Fruit fly (Drosophila melanogaster) whole organism, adult: ENCODE measurements around the gene CG42525.

ENCODE experiments used
- CG11617 ChIP-seq: fragments of 200-800 bp; sonication (Bioruptor generic); optimal IDR thresholded peaks from 2 replicates; lab custom pipeline; 2017; ENCODE audit warnings: mild to moderate bottlenecking, missing biosample characterization, missing genetic modification reagents, missing genetic modification characterization
- CG12768 ChIP-seq: fragments of 200-800 bp; sonication (Bioruptor generic); optimal IDR thresholded peaks from 2 replicates; lab custom pipeline; 2017; ENCODE audit warnings: missing biosample characterization, missing genetic modification characterization, mild to moderate bottlenecking, moderate library complexity, missing genetic modification reagents
- CG14711 ChIP-seq: fragments of 200-800 bp; sonication (Bioruptor generic); optimal IDR thresholded peaks from 2 replicates; lab custom pipeline; 2018; ENCODE audit warnings: missing biosample characterization, mild to moderate bottlenecking, missing genetic modification characterization, moderate library complexity
- CG1620 ChIP-seq: fragments of 200-800 bp; sonication (Bioruptor generic); optimal IDR thresholded peaks from 2 replicates; lab custom pipeline; 2016; ENCODE audit warnings: missing biosample characterization, missing genetic modification characterization
- CG5204 ChIP-seq: fragments of 200-800 bp; sonication (Bioruptor generic); optimal IDR thresholded peaks from 2 replicates; lab custom pipeline; 2016; ENCODE audit warnings: missing biosample characterization, missing genetic modification characterization
- CG7045 ChIP-seq: fragments of 200-800 bp; sonication (Bioruptor generic); optimal IDR thresholded peaks from 2 replicates; lab custom pipeline; 2017; ENCODE audit warnings: missing biosample characterization, mild to moderate bottlenecking, missing genetic modification characterization
- Clk ChIP-seq: fragments of 200-800 bp; sonication (Bioruptor generic); optimal IDR thresholded peaks from 2 replicates; lab custom pipeline; 2017; ENCODE audit warnings: missing biosample characterization, missing genetic modification characterization
- Hr96 ChIP-seq: fragments of 200-800 bp; sonication (Bioruptor generic); optimal IDR thresholded peaks from 2 replicates; lab custom pipeline; 2016; ENCODE audit warnings: missing biosample characterization, missing genetic modification characterization
- Mnt ChIP-seq: fragments of 200-800 bp; sonication (Bioruptor generic); optimal IDR thresholded peaks from 2 replicates; lab custom pipeline; 2016; ENCODE audit warnings: missing biosample characterization, mild to moderate bottlenecking, missing genetic modification characterization
- cnc ChIP-seq, 2 experiments: fragments of >200 bp; optimal IDR thresholded peaks; 2 replicates each; lab custom pipeline; 2017
- kay ChIP-seq: fragments of 200-800 bp; sonication (Bioruptor generic); peaks from one replicate; lab custom pipeline; 2016; ENCODE audit warnings: missing biosample characterization, missing genetic modification characterization, borderline replicate concordance
- ovo ChIP-seq: fragments of 200-800 bp; sonication (Bioruptor generic); optimal IDR thresholded peaks from 2 replicates; lab custom pipeline; 2016; ENCODE audit warnings: missing biosample characterization, missing genetic modification characterization

DNA sequence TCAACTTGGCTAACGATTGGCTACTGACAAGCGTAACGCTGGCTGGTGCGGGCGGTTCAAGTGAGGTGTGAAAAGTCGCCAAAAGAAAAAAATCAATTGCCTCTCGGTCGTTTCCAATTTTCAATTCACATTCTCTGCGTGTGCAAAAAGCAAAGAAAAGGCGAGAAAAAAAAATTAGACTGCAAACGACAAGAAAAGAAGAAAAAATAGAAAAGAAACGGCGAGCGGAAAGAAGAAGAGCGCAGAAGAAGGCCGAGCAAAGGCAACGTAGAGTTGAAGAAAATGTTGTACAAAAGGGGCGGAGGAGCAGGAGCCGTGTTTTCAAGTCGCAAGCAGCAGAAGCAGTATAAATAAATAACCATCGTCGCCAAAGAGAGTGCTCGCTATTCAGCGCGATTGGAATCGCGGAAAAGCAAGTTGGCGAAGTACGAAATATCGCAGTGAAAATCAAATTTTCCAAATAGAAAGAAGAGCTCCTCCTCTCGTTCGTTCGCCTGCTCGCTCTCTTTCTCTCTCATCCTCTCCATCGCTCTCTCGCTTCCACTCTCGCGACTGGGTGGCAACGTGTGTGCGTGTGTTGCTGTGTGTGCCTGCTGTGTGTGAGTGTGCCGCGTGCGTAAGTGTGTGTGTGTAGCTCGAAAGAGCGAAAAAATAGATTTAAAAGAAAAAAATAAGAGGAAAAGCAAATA is 36.4 kb upstream of the CG42525 start:
- TF ChIP-seq Mnt: peak; percentile 72
- no peak for TF ChIP-seq kay (GFP tag; lab: Kevin White, UChicago)
- no peak for TF ChIP-seq ovo (GFP tag; lab: Kevin White, UChicago)
- peak; percentile 67 for TF ChIP-seq CG12768 (GFP tag; lab: Kevin White, UChicago)
- TF ChIP-seq Clk (GFP tag; lab: Kevin White, UChicago): no peak
- TF ChIP-seq CG1620: no peak
- no peak for TF ChIP-seq CG5204
- TF ChIP-seq CG11617: peak; percentile 49
- TF ChIP-seq CG7045 (GFP tag; lab: Kevin White, UChicago): peak; percentile 32
- no peak for TF ChIP-seq Hr96
- TF ChIP-seq CG14711: no peak
- TF ChIP-seq cnc (optimal IDR thresholded peaks at IDR 0.05; lab: Kevin White, UChicago): no peak
